Fruit fly (Drosophila melanogaster): Measurements from ENCODE around the gene Trm7-34.
A peak's percentile ranks its signal among the peaks of the same experiment; 100 is the strongest.

The Trm7-34 gene

DNA sequence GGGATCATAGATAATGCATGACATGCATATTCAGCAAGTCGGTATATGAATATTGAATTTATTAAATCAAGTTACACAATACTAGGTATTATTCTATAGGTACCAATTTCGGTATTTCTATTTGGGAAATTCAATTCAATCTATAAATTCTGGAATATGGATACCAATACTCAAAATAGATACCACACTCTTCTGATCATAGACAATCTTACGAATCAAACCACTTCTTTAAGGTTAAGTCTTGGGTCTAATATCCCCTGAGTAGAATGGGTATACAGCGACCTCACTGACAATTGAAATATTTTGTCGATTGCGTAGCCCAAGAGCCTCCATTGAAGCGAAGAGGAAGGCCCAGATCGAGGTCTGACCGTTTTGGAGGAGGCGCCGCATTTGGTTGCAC is 40.9 kb downstream of the Trm7-34 start:
- TF ChIP-seq CG12605 (GFP tag; IDR thresholded peaks at IDR 0.05) (no peak), CG10348 (GFP tag; IDR thresholded peaks at IDR 0.05) (no peak), Snoo (tag; optimal IDR thresholded peaks at IDR 0.05) (no peak), fd96Ca (GFP tag; IDR thresholded peaks at IDR 0.05) (no peak), Pif1B (GFP tag; optimal IDR thresholded peaks at IDR 0.05) (no peak), CG15710 (tag; optimal IDR thresholded peaks at IDR 0.05) (no peak), CG8301 (tag; optimal IDR thresholded peaks at IDR 0.05) (no peak), CG17806 (tag; optimal IDR thresholded peaks at IDR 0.05) (no peak), rn (GFP tag; IDR thresholded peaks at IDR 0.05) (no peak), CG13204 (GFP tag; optimal IDR thresholded peaks at IDR 0.05) (no peak), Ets98B (GFP tag; IDR thresholded peaks at IDR 0.05) (no peak), CG4496 (GFP tag; IDR thresholded peaks at IDR 0.05) (no peak), CG14655 (GFP tag; optimal IDR thresholded peaks at IDR 0.05) (no peak), Pif1A (GFP tag; optimal IDR thresholded peaks at IDR 0.05) (no peak), gl (tag; optimal IDR thresholded peaks at IDR 0.05) (no peak), CG34367 (tag; optimal IDR thresholded peaks at IDR 0.05) (no peak)

DNA sequence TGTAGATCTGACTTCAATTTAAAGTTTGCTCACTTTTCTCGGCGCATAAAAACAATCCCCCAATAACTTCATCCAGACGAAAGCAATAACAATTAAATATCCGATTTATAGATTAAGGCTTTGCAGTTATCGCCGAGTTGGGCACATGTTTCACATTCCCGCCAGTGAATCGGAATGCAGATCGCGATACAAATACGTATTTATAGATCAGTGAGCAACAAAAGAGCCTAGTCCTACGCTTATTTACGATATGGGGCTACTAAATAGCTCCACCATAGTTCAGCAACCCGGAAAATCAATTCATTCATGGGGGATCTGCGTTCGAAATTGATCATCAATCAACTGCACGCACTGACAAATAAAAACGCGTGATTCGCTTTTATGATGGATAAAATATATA is 41.6 kb downstream of the Trm7-34 start:
- TF ChIP-seq CG8301 (tag; optimal IDR thresholded peaks at IDR 0.05) (no peak), Ets98B (GFP tag; IDR thresholded peaks at IDR 0.05) (no peak), CG13204 (GFP tag; optimal IDR thresholded peaks at IDR 0.05) (no peak), EcR (GFP tag; optimal IDR thresholded peaks at IDR 0.05) (peak; percentile 64), D1 (tag; optimal IDR thresholded peaks at IDR 0.05) (no peak), CG8159 (tag; optimal IDR thresholded peaks at IDR 0.05) (no peak), CG32121 (GFP tag; IDR thresholded peaks at IDR 0.05) (no peak)

DNA sequence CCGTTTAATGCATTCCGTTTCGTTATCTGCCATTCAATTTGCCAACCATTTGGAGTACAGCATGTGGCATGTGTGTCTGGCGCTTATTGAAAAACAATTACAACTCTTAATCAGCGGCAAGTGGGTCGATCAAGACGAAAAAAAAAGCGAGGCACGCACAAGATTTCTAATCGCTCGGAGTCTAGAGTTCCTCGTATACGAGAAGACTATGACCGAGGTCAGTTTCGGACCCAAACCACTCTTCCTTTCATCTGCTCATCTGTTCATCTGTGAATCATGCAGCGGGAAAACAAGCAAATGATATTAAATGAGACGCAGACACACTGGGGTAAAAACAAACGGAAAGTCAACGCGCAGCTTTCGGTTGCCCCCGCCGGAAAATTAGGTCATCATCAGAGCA is 42.2 kb downstream of the Trm7-34 start:
- TF ChIP-seq CG13204 (GFP tag; optimal IDR thresholded peaks at IDR 0.05), result no peak
- no peak for TF ChIP-seq Snoo (tag; optimal IDR thresholded peaks at IDR 0.05)
- no peak for TF ChIP-seq CG10348 (GFP tag; IDR thresholded peaks at IDR 0.05)
- TF ChIP-seq rn (GFP tag; IDR thresholded peaks at IDR 0.05), result no peak
- peak; percentile 40; the same call in 1 of the 3 replicates for TF ChIP-seq CG4496 (GFP tag; IDR thresholded peaks at IDR 0.05)
- TF ChIP-seq Ets98B (GFP tag; IDR thresholded peaks at IDR 0.05), result no peak
- no peak for TF ChIP-seq CG34367 (tag; optimal IDR thresholded peaks at IDR 0.05)
- no peak for TF ChIP-seq CG17806 (tag; optimal IDR thresholded peaks at IDR 0.05)

DNA sequence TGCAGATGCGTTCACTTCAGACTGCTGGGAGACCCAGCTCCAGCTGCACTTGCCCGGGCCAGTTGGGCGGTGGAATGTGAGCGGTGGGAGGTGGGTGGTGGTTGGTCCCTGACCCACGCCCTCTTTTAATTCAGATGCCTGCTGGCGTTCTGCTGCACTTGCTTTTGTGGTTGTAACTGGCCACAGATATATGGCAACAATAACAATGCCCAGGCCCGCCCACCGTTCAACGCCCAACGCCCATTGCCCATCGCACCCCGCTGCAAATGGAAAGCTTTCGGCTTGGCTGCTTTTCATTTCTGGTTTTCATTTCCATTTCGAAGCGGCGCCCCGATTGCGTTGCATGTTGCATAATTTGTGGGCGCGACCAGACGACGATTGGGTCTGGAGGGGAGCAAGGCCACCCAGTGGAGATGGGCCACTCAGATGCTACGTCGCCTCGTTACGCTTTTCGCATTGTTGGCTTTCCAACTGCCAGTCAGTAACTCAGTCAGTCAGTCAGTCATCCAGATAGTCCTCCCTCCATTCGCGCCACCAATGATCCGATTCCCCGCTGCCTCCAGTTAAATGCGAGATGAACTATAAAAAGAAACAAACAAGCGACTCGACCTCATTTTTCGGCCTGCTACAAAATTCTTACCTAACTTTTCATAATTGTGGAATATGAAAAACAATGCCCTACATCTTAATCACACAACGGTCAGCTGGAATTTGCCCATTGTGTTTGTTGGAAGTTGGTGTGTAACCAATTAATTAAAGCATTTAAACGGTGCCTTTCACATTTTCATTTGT is 43.3 kb downstream of the Trm7-34 start:
- TF ChIP-seq CG8301 (tag; optimal IDR thresholded peaks at IDR 0.05) (no peak), CG8159 (tag; optimal IDR thresholded peaks at IDR 0.05) (no peak), CG13204 (GFP tag; optimal IDR thresholded peaks at IDR 0.05) (peak; percentile 20), Ets98B (GFP tag; IDR thresholded peaks at IDR 0.05) (no peak), CG15710 (tag; optimal IDR thresholded peaks at IDR 0.05) (no peak), CG9948 (tag; optimal IDR thresholded peaks at IDR 0.05) (no peak), EcR (GFP tag; optimal IDR thresholded peaks at IDR 0.05) (peak; percentile 62), CG10348 (GFP tag; IDR thresholded peaks at IDR 0.05) (no peak), D1 (tag; optimal IDR thresholded peaks at IDR 0.05) (no peak), CG34367 (tag; optimal IDR thresholded peaks at IDR 0.05) (no peak)

DNA sequence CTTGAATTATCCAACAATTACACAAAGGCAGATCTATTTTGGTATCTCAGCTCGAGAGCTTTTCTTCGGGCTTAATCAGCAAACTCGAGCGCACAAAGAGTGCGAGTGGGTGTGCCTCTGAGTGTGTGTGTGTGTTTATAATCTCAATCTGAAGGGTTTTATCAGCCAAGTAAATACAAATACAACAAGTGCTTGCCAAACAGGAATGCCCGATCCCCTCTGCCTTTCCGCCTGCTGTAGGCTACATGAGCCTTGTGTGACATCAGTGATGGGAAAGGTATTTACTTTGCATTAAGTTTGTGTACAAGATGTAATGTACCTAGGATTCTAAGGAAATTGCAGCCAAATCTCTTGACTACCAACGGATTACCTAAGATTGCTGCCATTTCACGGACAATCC is 44.3 kb downstream of the Trm7-34 start:
- TF ChIP-seq Snoo (tag; optimal IDR thresholded peaks at IDR 0.05) (peak; percentile 43), CG14655 (GFP tag; optimal IDR thresholded peaks at IDR 0.05) (no peak), CG12605 (GFP tag; IDR thresholded peaks at IDR 0.05) (0 out of 2 replicates have a peak, but pooled peaks have one; percentile 31), Ets98B (GFP tag; IDR thresholded peaks at IDR 0.05) (peak; percentile 27; the same call in 1 of the 2 replicates), gl (tag; optimal IDR thresholded peaks at IDR 0.05) (peak; percentile 12), Pif1B (GFP tag; optimal IDR thresholded peaks at IDR 0.05) (peak; percentile 64), D1 (tag; optimal IDR thresholded peaks at IDR 0.05) (no peak), CG9948 (tag; optimal IDR thresholded peaks at IDR 0.05) (no peak), CG4496 (GFP tag; IDR thresholded peaks at IDR 0.05) (peak; percentile 54; the same call in 1 of the 3 replicates), CG10348 (GFP tag; IDR thresholded peaks at IDR 0.05) (no peak), EcR (GFP tag; optimal IDR thresholded peaks at IDR 0.05) (no peak), CG32121 (GFP tag; IDR thresholded peaks at IDR 0.05) (peak; percentile 29; the same call in 1 of the 2 replicates), CG13204 (GFP tag; optimal IDR thresholded peaks at IDR 0.05) (no peak), CG8301 (tag; optimal IDR thresholded peaks at IDR 0.05) (no peak), Pif1A (GFP tag; optimal IDR thresholded peaks at IDR 0.05) (peak; percentile 60), CG34367 (tag; optimal IDR thresholded peaks at IDR 0.05) (peak; percentile 41), fd96Ca (GFP tag; IDR thresholded peaks at IDR 0.05) (peak; percentile 42; the same call in 1 of the 3 replicates), CG15710 (tag; optimal IDR thresholded peaks at IDR 0.05) (no peak), CG8159 (tag; optimal IDR thresholded peaks at IDR 0.05) (peak; percentile 32)

DNA sequence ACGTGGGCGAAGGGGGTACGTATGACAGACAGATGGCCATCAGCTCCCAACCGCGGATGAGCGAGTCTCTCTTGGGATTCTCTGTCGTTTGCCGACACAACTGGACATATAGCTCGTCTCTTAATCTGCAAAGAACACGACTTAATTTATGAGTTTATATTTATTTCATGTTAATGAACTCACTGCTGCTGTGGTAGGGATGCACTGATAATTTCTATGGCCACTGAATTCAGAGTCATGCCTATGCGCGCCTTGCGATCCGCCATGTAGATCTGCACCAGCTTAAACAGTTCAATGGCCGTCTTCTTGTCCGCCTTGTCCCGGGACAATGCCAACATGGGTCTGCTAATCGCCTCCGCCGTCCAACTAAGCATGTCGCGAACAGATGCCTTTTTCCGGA is 48.7 kb downstream of the Trm7-34 start:
- TF ChIP-seq Ets98B (GFP tag; IDR thresholded peaks at IDR 0.05) (no peak), EcR (GFP tag; optimal IDR thresholded peaks at IDR 0.05) (peak; percentile 87)
